Fruit fly (Drosophila melanogaster): ENCODE measurements around the gene ppk28.

ppk28 gene

dm6 chrX:16822080-16822479 is 16.2 kb downstream of the ppk28 start (continued):
- TF ChIP-seq Dbx (GFP tag; IDR thresholded peaks at IDR 0.05) = 0 out of 3 replicates have a peak, but pooled peaks have one; percentile 31
- no peak for TF ChIP-seq chn (GFP tag; optimal IDR thresholded peaks at IDR 0.05)
- TF ChIP-seq ara (GFP tag; IDR thresholded peaks at IDR 0.05) = peak; percentile 65; the same call in 1 of the 2 replicates
- TF ChIP-seq ewg (GFP tag; optimal IDR thresholded peaks at IDR 0.05) = peak; percentile 32
- TF ChIP-seq CG2202 (tag; optimal IDR thresholded peaks at IDR 0.05) = no peak
- peak; percentile 34 for TF ChIP-seq Abd-B (GFP tag; optimal IDR thresholded peaks at IDR 0.05)
- peak in 1 of 2 experiments; percentile 71 for TF ChIP-seq bsh (GFP tag; optimal IDR thresholded peaks at IDR 0.05)
- TF ChIP-seq CG10654 (GFP tag; optimal IDR thresholded peaks at IDR 0.05) = no peak
- peak; percentile 49 for TF ChIP-seq Fer3 (tag; optimal IDR thresholded peaks at IDR 0.05)
- TF ChIP-seq gro (GFP tag; optimal IDR thresholded peaks at IDR 0.05) = no peak
- peak; percentile 76 for TF ChIP-seq CG14441 (GFP tag; IDR thresholded peaks at IDR 0.05)
- TF ChIP-seq CG10209 (GFP tag; optimal IDR thresholded peaks at IDR 0.05) = peak; percentile 29
- peak; percentile 58 for TF ChIP-seq stc (GFP tag; IDR thresholded peaks at IDR 0.05)
- TF ChIP-seq fu2 (GFP tag; optimal IDR thresholded peaks at IDR 0.05) = no peak
- TF ChIP-seq CG17361 (GFP tag; IDR thresholded peaks at IDR 0.05) = peak; percentile 38; the same call in 1 of the 3 replicates
- no peak for TF ChIP-seq CG11723 (GFP tag; optimal IDR thresholded peaks at IDR 0.05)

- TF ChIP-seq lov (optimal IDR thresholded peaks at IDR 0.05) (no peak), lov (GFP tag; IDR thresholded peaks at IDR 0.05) (no peak), Optix (GFP tag; IDR thresholded peaks at IDR 0.05) (no peak), Eip74EF (GFP tag; optimal IDR thresholded peaks at IDR 0.05) (no peak), CG2889 (GFP tag; IDR thresholded peaks at IDR 0.05) (no peak), seq (GFP tag; IDR thresholded peaks at IDR 0.05) (no peak), ftz-f1 (GFP tag; optimal IDR thresholded peaks at IDR 0.05) (no peak), CG7745 (tag; optimal IDR thresholded peaks at IDR 0.05) (no peak), CG2116 (GFP tag; optimal IDR thresholded peaks at IDR 0.05) (no peak), org-1 (GFP tag; optimal IDR thresholded peaks at IDR 0.05) (no peak), kay (GFP tag; optimal IDR thresholded peaks at IDR 0.05) (no peak), stc (GFP tag; IDR thresholded peaks at IDR 0.05) (no peak), CG6689 (GFP tag; IDR thresholded peaks at IDR 0.05) (0 out of 2 replicates have a peak, but pooled peaks have one; percentile 29), CG9797 (GFP tag; optimal IDR thresholded peaks at IDR 0.05) (no peak), CG4707 (GFP tag; optimal IDR thresholded peaks at IDR 0.05) (no peak), CG31441 (GFP tag; IDR thresholded peaks at IDR 0.05) (0 out of 2 replicates have a peak, but pooled peaks have one; percentile 27), CG11723 (GFP tag; optimal IDR thresholded peaks at IDR 0.05) (no peak), scrt (GFP tag; optimal IDR thresholded peaks at IDR 0.05) (no peak), Hand (GFP tag; optimal IDR thresholded peaks at IDR 0.05) (no peak), Elba2 (GFP tag; optimal IDR thresholded peaks at IDR 0.05) (no peak), CG6854 (GFP tag; optimal IDR thresholded peaks at IDR 0.05) (no peak), CG12769 (tag; optimal IDR thresholded peaks at IDR 0.05) (no peak), lbe (GFP tag; optimal IDR thresholded peaks at IDR 0.05) (no peak), YL-1 (GFP tag; optimal IDR thresholded peaks at IDR 0.05) (no peak), tna (GFP tag; IDR thresholded peaks at IDR 0.05; ENCODE audit: partially characterized antibody) (no peak), run (tag; optimal IDR thresholded peaks at IDR 0.05) (no peak), CG12391 (tag; optimal IDR thresholded peaks at IDR 0.05) (peak; percentile 4), CG30403 (GFP tag; optimal IDR thresholded peaks at IDR 0.05) (no peak), CG7839 (tag; optimal IDR thresholded peaks at IDR 0.05) (peak; percentile 18), stwl (tag; optimal IDR thresholded peaks at IDR 0.05) (no peak), CG16863 (GFP tag; optimal IDR thresholded peaks at IDR 0.05) (no peak), pum (GFP tag; optimal IDR thresholded peaks at IDR 0.05) (no peak), ash1 (GFP tag; optimal IDR thresholded peaks at IDR 0.05) (no peak), sd (tag; optimal IDR thresholded peaks at IDR 0.05) (peak; percentile 5), Nf-YA (GFP tag; IDR thresholded peaks at IDR 0.05) (no peak)
These were observed 23.7 kb downstream of the ppk28 start for dm6 chrX:16829439-16830028.

Data from whole organism, embryonic.